Fruit fly (Drosophila melanogaster) whole organism, embryonic: ENCODE measurements around the gene mirr.

ENCODE experiments used
- Aef1 ChIP-seq: fragments of 200-800 bp; sonication (Bioruptor generic); IDR thresholded peaks from 3 replicates; pipeline ENCODE4 v1.3.6; 2022; ENCODE audit warnings: missing biosample characterization, missing genetic modification characterization
- CG11085 ChIP-seq: fragments of 200-800 bp; sonication (Bioruptor generic); IDR thresholded peaks from 2 replicates; pipeline ENCODE4 v1.3.6; 2022; ENCODE audit warnings: missing biosample characterization, missing genetic modification characterization
- CG11093 ChIP-seq: fragments of 200-800 bp; sonication (Bioruptor generic); IDR thresholded peaks from 3 replicates; pipeline ENCODE4 v1.3.6; 2022; ENCODE audit warnings: missing biosample characterization, missing genetic modification characterization
- CG12071 ChIP-seq: fragments of 200-800 bp; sonication (Bioruptor generic); optimal IDR thresholded peaks from 3 replicates; lab custom pipeline; 2018; ENCODE audit warnings: missing biosample characterization, mild to moderate bottlenecking, missing genetic modification characterization
- CG14965 ChIP-seq: fragments of 200-800 bp; sonication (Bioruptor generic); optimal IDR thresholded peaks from 2 replicates; lab custom pipeline; 2016; ENCODE audit warnings: missing biosample characterization, missing genetic modification characterization, borderline replicate concordance
- CG15696 ChIP-seq: fragments of 200-800 bp; sonication (Bioruptor generic); optimal IDR thresholded peaks from 2 replicates; lab custom pipeline; 2019; ENCODE audit warnings: missing biosample characterization, mild to moderate bottlenecking, missing genetic modification characterization, moderate library complexity
- CG16815 ChIP-seq: fragments of 200-800 bp; sonication (Bioruptor generic); optimal IDR thresholded peaks from 3 replicates; lab custom pipeline; 2017; ENCODE audit warnings: missing biosample characterization, mild to moderate bottlenecking, missing genetic modification characterization
- CG17612 ChIP-seq: fragments of 200-800 bp; sonication (Bioruptor generic); IDR thresholded peaks from 2 replicates; pipeline ENCODE4 v1.3.6; 2022; ENCODE audit warnings: missing biosample characterization, missing genetic modification characterization
- CG2120 ChIP-seq: fragments of 200-800 bp; sonication (Bioruptor generic); optimal IDR thresholded peaks from 3 replicates; lab custom pipeline; 2016; ENCODE audit warnings: missing biosample characterization, missing genetic modification characterization
- CG30431 ChIP-seq: fragments of 200-800 bp; sonication (Bioruptor generic); optimal IDR thresholded peaks from 2 replicates; lab custom pipeline; 2017; ENCODE audit warnings: missing biosample characterization, missing genetic modification characterization
- CG31224 ChIP-seq: fragments of 200-800 bp; sonication (Bioruptor generic); IDR thresholded peaks from 2 replicates; pipeline ENCODE4 v1.3.6; 2022; ENCODE audit warnings: missing biosample characterization, missing genetic modification characterization
- CG4854 ChIP-seq: fragments of 200-800 bp; sonication (Bioruptor generic); optimal IDR thresholded peaks from 2 replicates; lab custom pipeline; 2016; ENCODE audit warnings: missing biosample characterization, missing genetic modification characterization, inconsistent platforms
- CG6791 ChIP-seq: fragments of 200-800 bp; sonication (Bioruptor generic); IDR thresholded peaks from 3 replicates; pipeline ENCODE4 v1.3.6; 2022; ENCODE audit warnings: missing biosample characterization, missing genetic modification characterization; ENCODE audit not compliant: partially characterized antibody
- CG7839 ChIP-seq: fragments of 200-800 bp; sonication (Bioruptor generic); optimal IDR thresholded peaks from 3 replicates; lab custom pipeline; 2018; ENCODE audit warnings: missing biosample characterization, mild to moderate bottlenecking, missing genetic modification characterization, moderate library complexity
- CG8281 ChIP-seq: fragments of 200-800 bp; sonication (Bioruptor generic); optimal IDR thresholded peaks from 2 replicates; lab custom pipeline; 2018; ENCODE audit warnings: missing biosample characterization, mild to moderate bottlenecking, missing genetic modification characterization, moderate library complexity
- CG9876 ChIP-seq: fragments of 200-800 bp; sonication (Bioruptor generic); optimal IDR thresholded peaks from 2 replicates; lab custom pipeline; 2016; ENCODE audit warnings: missing biosample characterization, missing genetic modification characterization
- Drgx ChIP-seq: fragments of 200-800 bp; sonication (Bioruptor generic); IDR thresholded peaks from 2 replicates; pipeline ENCODE4 v1.3.6; 2022; ENCODE audit warnings: missing biosample characterization, missing genetic modification characterization
- H15 ChIP-seq: fragments of 200-800 bp; sonication (Bioruptor generic); IDR thresholded peaks from 3 replicates; pipeline ENCODE4 v1.3.6; 2022; ENCODE audit warnings: missing biosample characterization, missing genetic modification characterization
- Lim3 ChIP-seq: fragments of 200-800 bp; sonication (Bioruptor generic); IDR thresholded peaks from 2 replicates; pipeline ENCODE4 v1.3.6; 2022; ENCODE audit warnings: missing biosample characterization, missing genetic modification characterization
- Med ChIP-seq: fragments of 200-800 bp; sonication (Bioruptor generic); peaks from one replicate; lab custom pipeline; 2016; ENCODE audit warnings: missing biosample characterization, missing genetic modification characterization, mild to moderate bottlenecking, inconsistent platforms, moderate library complexity
- Nf-YC ChIP-seq: fragments of 200-800 bp; optimal IDR thresholded peaks from 3 replicates; lab custom pipeline; 2019; ENCODE audit warnings: missing biosample characterization, mild to moderate bottlenecking, missing genetic modification characterization, moderate library complexity
- Oaz ChIP-seq: fragments of 200-800 bp; sonication (Bioruptor generic); IDR thresholded peaks from 2 replicates; pipeline ENCODE4 v1.3.6; 2022; ENCODE audit warnings: missing biosample characterization, missing genetic modification characterization
- Sox100B ChIP-seq: fragments of 200-800 bp; sonication (Bioruptor generic); optimal IDR thresholded peaks from 3 replicates; lab custom pipeline; 2018; ENCODE audit warnings: missing biosample characterization, mild to moderate bottlenecking, missing genetic modification characterization
- Trl ChIP-seq, 3 experiments: fragments of >200 bp in 2 of 3; fragments of 200-800 bp in 1 of 3; sonication (Bioruptor generic) in 1 of 3; optimal IDR thresholded peaks; 2 replicates in 1 of 3; 3 replicates in 2 of 3; lab custom pipeline; 2016 to 2017; ENCODE audit warnings: missing biosample characterization in 1 of 3, missing genetic modification characterization in 1 of 3
- Usf ChIP-seq: fragments of 200-800 bp; sonication (Bioruptor generic); optimal IDR thresholded peaks from 2 replicates; lab custom pipeline; 2017; ENCODE audit warnings: missing genotype, missing biosample characterization, missing genetic modification characterization
- bab2 ChIP-seq: fragments of 200-800 bp; sonication (Bioruptor generic); optimal IDR thresholded peaks from 2 replicates; lab custom pipeline; 2016; ENCODE audit warnings: missing biosample characterization, missing genetic modification characterization
- bigmax ChIP-seq: fragments of 200-800 bp; sonication (Bioruptor generic); optimal IDR thresholded peaks from 2 replicates; lab custom pipeline; 2018; ENCODE audit warnings: missing biosample characterization, mild to moderate bottlenecking, missing genetic modification characterization
- bowl ChIP-seq: fragments of 200-800 bp; sonication (Bioruptor generic); IDR thresholded peaks from 2 replicates; pipeline ENCODE4 v1.3.6; 2022; ENCODE audit warnings: missing biosample characterization, missing genetic modification characterization
- caup ChIP-seq: fragments of 200-800 bp; sonication (Bioruptor generic); optimal IDR thresholded peaks from 3 replicates; lab custom pipeline; 2017; ENCODE audit warnings: missing biosample characterization, mild to moderate bottlenecking, missing genetic modification characterization, moderate library complexity; ENCODE audit not compliant: severe bottlenecking
- croc ChIP-seq: fragments of 200-800 bp; sonication (Bioruptor generic); conservative IDR thresholded peaks from 3 replicates; pipeline ENCODE4 v1.3.6; 2022; ENCODE audit warnings: missing biosample characterization, missing genetic modification characterization
- crp ChIP-seq, 2 experiments: fragments of 200-800 bp; sonication (Bioruptor generic); optimal IDR thresholded peaks; 2 replicates in 1 of 2; 3 replicates in 1 of 2; lab custom pipeline; 2017; ENCODE audit warnings: missing biosample characterization in 2 of 2, missing genetic modification characterization in 2 of 2, mild to moderate bottlenecking in 1 of 2, moderate library complexity in 1 of 2
- dati ChIP-seq: fragments of 200-800 bp; sonication (Bioruptor generic); IDR thresholded peaks from 2 replicates; pipeline ENCODE4 v1.3.6; 2022; ENCODE audit warnings: missing biosample characterization, missing genetic modification characterization
- en ChIP-seq: fragments of 200-800 bp; sonication (Bioruptor generic); optimal IDR thresholded peaks from 2 replicates; lab custom pipeline; 2016; ENCODE audit warnings: missing biosample characterization, missing genetic modification characterization
- gsb-n ChIP-seq: fragments of 200-800 bp; sonication (Bioruptor generic); optimal IDR thresholded peaks from 3 replicates; lab custom pipeline; 2018; ENCODE audit warnings: missing biosample characterization, mild to moderate bottlenecking, missing genetic modification characterization
- ind ChIP-seq: fragments of 200-800 bp; sonication (Bioruptor generic); optimal IDR thresholded peaks from 3 replicates; lab custom pipeline; 2016; ENCODE audit warnings: missing biosample characterization, missing genetic modification characterization
- p53 ChIP-seq: fragments of 200-800 bp; sonication (Bioruptor generic); optimal IDR thresholded peaks from 2 replicates; lab custom pipeline; 2016; ENCODE audit warnings: missing biosample characterization, missing genetic modification characterization
- pan ChIP-seq, 4 experiments: fragments of >200 bp in 3 of 4; fragments of 200-800 bp in 1 of 4; sonication (Bioruptor generic) in 1 of 4; optimal IDR thresholded peaks in 3 of 4; IDR thresholded peaks in 1 of 4; 2 replicates each; pipeline versions ENCODE4 v1.3.6 to Lab custom; 2017 to 2022; ENCODE audit warnings: missing biosample characterization in 2 of 4, missing genetic modification characterization in 2 of 4, mixed read lengths in 1 of 4
- prd ChIP-seq, 3 experiments: fragments of >200 bp in 2 of 3; fragments of 200-800 bp in 1 of 3; sonication (Bioruptor generic) in 1 of 3; optimal IDR thresholded peaks in 2 of 3; IDR thresholded peaks in 1 of 3; 2 replicates in 2 of 3; 3 replicates in 1 of 3; pipeline versions ENCODE4 v1.3.6 to Lab custom; 2017 to 2022; ENCODE audit warnings: missing biosample characterization in 1 of 3, missing genetic modification characterization in 1 of 3
- run ChIP-seq: fragments of 200-800 bp; sonication (Bioruptor generic); optimal IDR thresholded peaks from 3 replicates; lab custom pipeline; 2018; ENCODE audit warnings: missing biosample characterization, mild to moderate bottlenecking, missing genetic modification characterization
- sd ChIP-seq: fragments of 200-800 bp; sonication (Bioruptor generic); optimal IDR thresholded peaks from 3 replicates; lab custom pipeline; 2018; ENCODE audit warnings: missing biosample characterization, mild to moderate bottlenecking, missing genetic modification characterization, moderate library complexity
- sens ChIP-seq: fragments of 200-800 bp; sonication (Bioruptor generic); peaks from one replicate; lab custom pipeline; 2016; ENCODE audit warnings: missing biosample characterization, missing genetic modification characterization
- sim ChIP-seq: fragments of 200-800 bp; sonication (Bioruptor generic); IDR thresholded peaks from 2 replicates; pipeline ENCODE4 v1.3.6; 2022; ENCODE audit warnings: missing biosample characterization, missing genetic modification characterization
- sqz ChIP-seq: fragments of 200-800 bp; sonication (Bioruptor generic); optimal IDR thresholded peaks from 3 replicates; lab custom pipeline; 2018; ENCODE audit warnings: missing biosample characterization, mild to moderate bottlenecking, missing genetic modification characterization
- unpg ChIP-seq: fragments of 200-800 bp; sonication (Bioruptor generic); optimal IDR thresholded peaks from 3 replicates; lab custom pipeline; 2018; ENCODE audit warnings: missing biosample characterization, mild to moderate bottlenecking, missing genetic modification characterization, moderate library complexity
- vvl ChIP-seq: fragments of 200-800 bp; sonication (Bioruptor generic); IDR thresholded peaks from 2 replicates; pipeline ENCODE4 v1.3.6; 2022; ENCODE audit warnings: missing biosample characterization, missing genetic modification characterization
- zf30C ChIP-seq: fragments of 200-800 bp; sonication (Bioruptor generic); optimal IDR thresholded peaks from 3 replicates; lab custom pipeline; 2018; ENCODE audit warnings: missing biosample characterization, mild to moderate bottlenecking, missing genetic modification characterization

The mirr gene

DNA sequence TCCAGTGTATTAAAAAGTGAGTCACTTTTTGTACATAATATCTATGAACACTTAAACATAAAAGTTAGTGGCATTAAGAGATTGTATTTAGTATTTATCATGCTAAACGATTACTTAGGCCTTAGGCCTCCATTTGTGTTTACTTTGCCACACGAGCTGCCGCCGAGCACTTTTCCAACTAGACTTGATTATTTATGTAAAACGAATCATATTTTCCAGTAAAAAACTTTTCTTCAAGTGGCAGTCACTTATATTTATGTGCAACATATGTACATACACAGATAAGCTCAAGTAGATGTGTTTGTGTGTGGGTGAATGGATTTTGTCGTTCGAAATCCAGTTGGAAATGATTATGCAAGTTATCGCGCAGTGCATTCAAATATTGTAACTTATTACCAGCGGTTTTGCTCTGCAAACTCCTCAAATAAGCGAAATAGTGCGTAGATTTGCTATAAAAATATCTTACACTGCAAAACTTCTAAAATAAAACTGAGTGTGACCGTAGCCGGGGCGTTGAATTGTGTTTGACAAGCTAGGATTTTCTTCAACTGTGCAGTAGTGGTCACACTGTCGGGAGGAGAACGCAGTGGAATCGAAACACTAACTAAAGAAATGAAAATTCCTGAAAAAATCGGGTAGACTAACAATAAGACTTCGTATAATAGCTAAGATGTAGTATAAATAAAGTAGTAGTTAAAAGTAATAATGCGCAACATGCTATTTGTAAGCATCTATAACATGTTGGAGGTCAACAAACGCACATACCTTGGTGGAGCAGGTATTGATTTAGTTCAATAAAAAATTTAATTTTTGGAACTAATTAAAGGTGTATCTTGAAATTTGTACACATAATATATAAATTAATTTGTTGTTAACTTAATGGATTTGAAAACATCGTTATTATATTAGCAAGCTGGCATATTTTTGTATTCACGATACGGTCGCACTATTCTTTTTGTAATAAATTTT is 56.4 kb downstream of the mirr start, which contains the start of the genes Klc and CG10984:
Gene Klc, minus strand, starts transcription at position 490 of the 969 bp plus-strand sequence.
Gene CG10984, plus strand, starts transcription at position 553 of the 969 bp plus-strand sequence.
- TF ChIP-seq unpg (GFP tag; lab: Kevin White, UChicago) (peak; percentile 55), CG7839 (no peak), CG15696 (tag; lab: Kevin White, UChicago) (no peak), CG9876 (GFP tag; lab: Kevin White, UChicago) (no peak), Trl (optimal IDR thresholded peaks at IDR 0.05; lab: Kevin White, UChicago) (no peak), Trl (GFP tag; optimal IDR thresholded peaks at IDR 0.05; lab: Kevin White, UChicago) (peak; percentile 74), CG2120 (GFP tag; lab: Kevin White, UChicago) (peak; percentile 76), caup (peak; percentile 57), sim (GFP tag; lab: Robert Waterston, UW) (0 out of 2 replicates have a peak, but pooled peaks have one; percentile 20), H15 (GFP tag; lab: Robert Waterston, UW) (no peak; the same call in 2 of the 3 replicates), CG14965 (GFP tag; lab: Kevin White, UChicago) (no peak), Usf (GFP tag; lab: Kevin White, UChicago) (no peak), CG11093 (GFP tag; lab: Robert Waterston, UW) (0 out of 3 replicates have a peak, but pooled peaks have one; percentile 56), sens (peak; percentile 91), sqz (GFP tag; lab: Kevin White, UChicago) (no peak), bigmax (no peak), zf30C (GFP tag; lab: Kevin White, UChicago) (peak; percentile 71), CG6791 (GFP tag; lab: Robert Waterston, UW) (0 out of 3 replicates have a peak, but pooled peaks have one; percentile 15), Lim3 (GFP tag; lab: Robert Waterston, UW) (no peak), CG4854 (GFP tag; lab: Kevin White, UChicago) (peak; percentile 41), Sox100B (peak; percentile 49), crp (GFP tag; optimal IDR thresholded peaks at IDR 0.05; lab: Kevin White, UChicago) (no peak), en (GFP tag; lab: Kevin White, UChicago) (peak; percentile 36), bowl (GFP tag; lab: Robert Waterston, UW) (peak; percentile 37; the same call in 1 of the 2 replicates), Med (GFP tag; lab: Kevin White, UChicago) (peak; percentile 94), CG12071 (no peak), gsb-n (tag; lab: Kevin White, UChicago) (no peak), run (no peak), pan (optimal IDR thresholded peaks at IDR 0.05; lab: Kevin White, UChicago) (no peak), pan (GFP tag; optimal IDR thresholded peaks at IDR 0.05 in 1 of 2, IDR thresholded peaks at IDR 0.05 in 1 of 2) (peak in 1 of 2 experiments; percentile 79), bab2 (peak; percentile 68), Aef1 (GFP tag; lab: Robert Waterston, UW) (no peak), croc (GFP tag; lab: Robert Waterston, UW) (no peak), CG8281 (tag; lab: Kevin White, UChicago) (no peak), Drgx (GFP tag; lab: Robert Waterston, UW) (peak; percentile 95), dati (GFP tag; lab: Robert Waterston, UW) (peak; percentile 62; the same call in 1 of the 2 replicates), Nf-YC (tag; lab: Kevin White, UChicago) (peak; percentile 6), vvl (GFP tag; lab: Robert Waterston, UW) (peak; percentile 88), CG17612 (no peak), CG16815 (peak; percentile 18), sd (tag; lab: Kevin White, UChicago) (no peak), Oaz (peak; percentile 45; the same call in 1 of the 2 replicates), CG31224 (GFP tag; lab: Robert Waterston, UW) (no peak), p53 (no peak), CG11085 (no peak), ind (GFP tag; lab: Kevin White, UChicago) (peak; percentile 64), CG30431 (GFP tag; lab: Kevin White, UChicago) (no peak), prd (optimal IDR thresholded peaks at IDR 0.05; lab: Kevin White, UChicago) (no peak), prd (GFP tag; IDR thresholded peaks at IDR 0.05; lab: Robert Waterston, UW) (no peak; the same call in 1 of the 3 replicates)
